Fruit fly (Drosophila melanogaster): ENCODE results near the gene unc-13-4A.

DNA sequence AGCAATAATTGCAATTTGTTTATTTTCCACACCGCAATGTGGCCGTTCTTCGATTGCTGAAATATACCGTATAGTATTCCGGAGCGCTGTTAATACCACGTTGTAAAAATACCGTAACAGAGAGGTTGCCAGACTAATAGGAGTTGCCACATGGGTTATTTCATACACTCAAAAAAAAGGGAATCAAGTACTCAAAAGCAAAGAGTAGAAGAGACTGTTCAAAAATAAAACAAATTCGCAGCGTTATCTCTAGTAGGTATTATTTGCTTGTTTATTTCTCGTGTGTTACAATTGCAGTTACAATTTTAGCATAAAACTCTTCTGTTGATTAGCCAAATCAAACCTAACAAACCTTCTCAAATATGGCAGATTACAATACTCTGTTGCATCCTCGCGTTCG, 62.2 kb downstream of the unc-13-4A start, which contains the start of gene MED4:
- TF ChIP-seq Myb (GFP tag; optimal IDR thresholded peaks at IDR 0.05) (peak; percentile 75), maf-S (GFP tag; optimal IDR thresholded peaks at IDR 0.05) (peak; percentile 77), ac (GFP tag; optimal IDR thresholded peaks at IDR 0.05) (peak; percentile 16), CG9437 (GFP tag; optimal IDR thresholded peaks at IDR 0.05) (peak; percentile 32), CG10147 (GFP tag; optimal IDR thresholded peaks at IDR 0.05) (peak; percentile 70), CG9932 (GFP tag; IDR thresholded peaks at IDR 0.05) (peak; percentile 80), cato (GFP tag; optimal IDR thresholded peaks at IDR 0.05; ENCODE audit: borderline replicate concordance) (peak; percentile 68), C15 (GFP tag; IDR thresholded peaks at IDR 0.05) (peak; percentile 41; the same call in 1 of the 3 replicates), NC2β (GFP tag; optimal IDR thresholded peaks at IDR 0.05) (peak; percentile 89)
